Fruit fly (Drosophila melanogaster): ENCODE data around the gene alphaTub67C.
A peak's percentile ranks its signal among the peaks of the same experiment; 100 is the strongest.

DNA sequence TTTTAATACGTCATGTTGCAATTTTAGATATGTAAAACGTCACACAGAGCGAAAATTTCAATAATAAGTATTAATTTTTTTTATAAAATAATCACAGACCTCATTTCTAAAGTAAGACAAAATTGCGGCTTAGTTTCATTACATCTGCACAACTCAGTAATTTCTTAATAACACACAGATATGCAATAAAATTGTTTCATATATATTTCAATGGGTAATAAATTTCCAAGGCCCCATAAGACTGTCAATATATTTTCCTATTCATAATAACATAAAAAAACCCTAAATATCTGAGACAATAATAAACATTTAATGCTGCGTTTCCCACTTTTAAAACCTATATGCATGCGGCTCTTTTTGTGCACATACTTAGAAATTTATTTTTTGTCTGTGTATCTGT, 14.6 kb downstream of the alphaTub67C start:
- TF ChIP-seq rgr (GFP tag; optimal IDR thresholded peaks at IDR 0.05) (peak; percentile 13), ey (GFP tag; optimal IDR thresholded peaks at IDR 0.05) (no peak), psq (GFP tag; optimal IDR thresholded peaks at IDR 0.05) (no peak), sage (GFP tag; optimal IDR thresholded peaks at IDR 0.05) (no peak), tai (GFP tag; optimal IDR thresholded peaks at IDR 0.05) (no peak), usp (GFP tag; optimal IDR thresholded peaks at IDR 0.05) (no peak)

All from whole organism, wandering third instar larva.